Worm (Caenorhabditis elegans) whole organism, L4/young adult: Measurements from ENCODE around the gene Y53G8AM.8.

Experiments used
- W03F9.2 ChIP-seq: fragments of 150-350 bp; optimal IDR thresholded peaks from 2 replicates; lab custom pipeline; 2014; ENCODE audit warnings: missing biosample characterization, missing genetic modification characterization
- dao-5 ChIP-seq: sonication (generic microtip); optimal IDR thresholded peaks from 2 replicates; lab custom pipeline; 2016; ENCODE audit warnings: missing genotype, missing genetic modification characterization, moderate library complexity, missing compliant biosample characterization
- him-1 ChIP-seq: sonication (generic microtip); optimal IDR thresholded peaks from 2 replicates; lab custom pipeline; 2016; ENCODE audit warnings: missing genotype, missing genetic modification reagents, missing genetic modification characterization, missing compliant biosample characterization

ce11 chrIII:3304554-3304953 is 26.0 kb upstream of the Y53G8AM.8 start:
- TF ChIP-seq dao-5, result no peak
- no peak for TF ChIP-seq him-1 (tag; lab: Kevin White, UChicago)
- no peak for TF ChIP-seq W03F9.2 (tag; lab: Kevin White, UChicago)
